Fruit fly (Drosophila melanogaster): Measurements from ENCODE around the gene BigH1.
A peak's percentile ranks its signal among the peaks of the same experiment; 100 is the strongest.

BigH1 gene

DNA sequence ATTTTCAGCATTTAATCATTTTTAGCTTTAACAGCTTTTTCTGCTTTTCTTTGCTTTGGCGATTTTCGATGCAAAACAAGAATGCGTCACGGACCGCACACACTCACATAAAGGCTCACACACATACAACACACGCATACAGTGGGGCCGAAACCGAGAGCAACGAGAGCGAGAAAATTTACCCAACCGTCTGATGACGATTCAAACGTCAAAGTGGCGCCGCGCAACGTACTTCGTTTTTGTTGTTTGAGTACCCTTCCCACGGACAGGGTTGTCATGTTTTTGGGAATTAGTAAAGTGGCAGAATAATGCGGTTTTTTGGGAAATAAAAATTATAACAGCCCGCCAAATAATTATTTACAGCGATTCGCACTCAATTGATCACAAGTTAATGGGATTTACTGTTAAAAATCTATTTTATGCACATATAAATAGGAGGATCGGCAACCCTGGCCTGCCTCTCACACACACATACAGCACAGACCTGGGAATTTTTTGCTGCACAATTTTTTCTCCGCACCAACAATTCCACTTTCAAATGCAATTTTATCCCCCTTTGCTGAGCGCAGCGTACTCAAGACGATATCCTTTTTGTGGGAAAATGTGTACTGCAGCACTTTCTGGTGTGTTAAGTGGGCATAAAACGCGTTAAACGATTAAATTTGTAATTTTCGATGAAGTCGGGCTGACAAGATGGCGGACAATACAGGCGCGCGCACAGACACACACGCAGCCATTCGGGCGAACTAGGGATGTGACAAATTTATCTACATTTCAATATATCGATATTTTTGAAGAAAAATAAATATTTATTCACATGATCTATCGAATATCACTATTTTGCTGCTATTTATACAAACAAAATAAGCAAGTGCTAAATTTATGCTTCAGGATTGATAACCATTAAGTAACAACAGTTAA, 8.0 kb upstream of the BigH1 start (continued):
- TF ChIP-seq CG8290 (GFP tag; optimal IDR thresholded peaks at IDR 0.05) (peak; percentile 87), CG8290 (tag; optimal IDR thresholded peaks at IDR 0.05) (peak; percentile 74 to 97), dysf (GFP tag; IDR thresholded peaks at IDR 0.05) (peak; percentile 95), CG14710 (tag; optimal IDR thresholded peaks at IDR 0.05) (peak; percentile 92), CG4424 (GFP tag; optimal IDR thresholded peaks at IDR 0.05) (peak; percentile 91)

DNA sequence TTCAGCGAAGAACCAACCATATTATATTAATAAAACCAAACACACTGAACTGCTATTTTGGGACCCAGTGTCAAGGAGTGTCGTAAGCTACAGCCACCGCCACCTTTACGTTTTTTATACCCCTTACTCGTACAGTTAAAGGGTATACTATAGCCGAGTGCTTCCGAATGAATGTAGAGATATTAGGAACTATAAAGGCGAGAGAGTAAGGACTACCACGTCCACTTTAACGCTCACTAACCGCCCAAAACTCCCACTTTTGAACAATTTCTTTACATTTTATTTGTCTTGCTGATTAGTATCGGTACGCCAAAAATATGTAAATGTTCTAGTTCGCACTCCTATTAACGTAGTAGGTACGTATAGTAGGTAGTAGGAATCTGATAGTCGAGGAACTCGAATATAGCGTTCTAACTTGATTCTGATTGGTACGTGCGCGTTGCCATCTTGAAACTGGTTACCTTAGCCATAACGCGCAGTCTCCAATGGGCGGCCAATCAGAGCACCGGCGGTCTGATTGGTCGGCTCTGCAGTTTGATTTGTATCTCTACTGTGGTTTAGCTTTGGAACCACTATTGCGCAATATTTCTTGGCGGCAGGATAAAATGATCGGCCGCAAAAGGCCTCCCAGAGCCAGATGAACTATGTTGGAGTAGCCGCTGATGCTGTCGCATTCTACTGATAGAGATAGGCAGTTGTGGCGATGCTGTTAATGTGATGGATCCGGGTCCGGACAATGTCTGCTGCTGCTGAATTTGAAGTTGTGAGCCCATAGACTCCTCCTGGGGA, 7.1 kb upstream of the BigH1 start:
- TF ChIP-seq CG3995 (GFP tag; optimal IDR thresholded peaks at IDR 0.05) (peak; percentile 89), CG8924 (tag; optimal IDR thresholded peaks at IDR 0.05) (no peak), Nf-YC (tag; optimal IDR thresholded peaks at IDR 0.05) (peak; percentile 100), Elba2 (GFP tag; optimal IDR thresholded peaks at IDR 0.05) (peak; percentile 98), HLH4C (GFP tag; IDR thresholded peaks at IDR 0.05; ENCODE audit: partially characterized antibody) (0 out of 3 replicates have a peak, but pooled peaks have one; percentile 30), chinmo (GFP tag; IDR thresholded peaks at IDR 0.05; ENCODE audit: partially characterized antibody) (peak; percentile 69; the same call in 2 of the 4 replicates), Pdp1 (GFP tag; optimal IDR thresholded peaks at IDR 0.05) (peak in 1 of 2 experiments; percentile 70), CG7786 (GFP tag; optimal IDR thresholded peaks at IDR 0.05) (peak; percentile 39), grn (GFP tag; optimal IDR thresholded peaks at IDR 0.05) (peak; percentile 55), CG13894 (tag; optimal IDR thresholded peaks at IDR 0.05) (no peak), Hmr (GFP tag; optimal IDR thresholded peaks at IDR 0.05) (peak; percentile 2), luna (GFP tag; optimal IDR thresholded peaks at IDR 0.05) (no peak), CG14860 (GFP tag; IDR thresholded peaks at IDR 0.05; ENCODE audit: partially characterized antibody) (peak; percentile 43; the same call in 1 of the 3 replicates), CG14050 (GFP tag; IDR thresholded peaks at IDR 0.05) (no peak), Atf-2 (GFP tag; optimal IDR thresholded peaks at IDR 0.05) (no peak), CG7839 (tag; optimal IDR thresholded peaks at IDR 0.05) (peak; percentile 24), D (optimal IDR thresholded peaks at IDR 0.05) (peak; percentile 70), D (GFP tag; optimal IDR thresholded peaks at IDR 0.05) (no peak), tna (GFP tag; IDR thresholded peaks at IDR 0.05; ENCODE audit: partially characterized antibody) (0 out of 2 replicates have a peak, but pooled peaks have one; percentile 22), Nf-YA (GFP tag; IDR thresholded peaks at IDR 0.05) (peak; percentile 66), CG12659 (GFP tag; optimal IDR thresholded peaks at IDR 0.05) (no peak), D19B (GFP tag; optimal IDR thresholded peaks at IDR 0.05) (peak; percentile 90), zen (tag; optimal IDR thresholded peaks at IDR 0.05) (peak; percentile 9), Med (GFP tag) (peak; percentile 85), CG10147 (GFP tag; optimal IDR thresholded peaks at IDR 0.05) (peak; percentile 5), CG9437 (GFP tag; optimal IDR thresholded peaks at IDR 0.05) (peak; percentile 92), mld (GFP tag; IDR thresholded peaks at IDR 0.05; ENCODE audit: partially characterized antibody) (0 out of 3 replicates have a peak, but pooled peaks have one; percentile 18), cato (GFP tag; optimal IDR thresholded peaks at IDR 0.05; ENCODE audit: borderline replicate concordance) (no peak), NfI (GFP tag; optimal IDR thresholded peaks at IDR 0.05) (no peak), zfh2 (GFP tag; optimal IDR thresholded peaks at IDR 0.05) (peak; percentile 2), insv (GFP tag; optimal IDR thresholded peaks at IDR 0.05) (peak; percentile 97 to 100), Antp (GFP tag; optimal IDR thresholded peaks at IDR 0.05) (no peak), Scr (GFP tag; IDR thresholded peaks at IDR 0.05; ENCODE audit: partially characterized antibody) (peak; percentile 7; the same call in 1 of the 2 replicates), Nf-YB (GFP tag; optimal IDR thresholded peaks at IDR 0.05) (peak; percentile 99), Doc3 (GFP tag; IDR thresholded peaks at IDR 0.05; ENCODE audit: partially characterized antibody) (no peak), hb (GFP tag; IDR thresholded peaks at IDR 0.05; ENCODE audit: partially characterized antibody) (peak; percentile 56; the same call in 1 of the 3 replicates), CG2120 (GFP tag; optimal IDR thresholded peaks at IDR 0.05) (peak; percentile 0), CG14014 (GFP tag; IDR thresholded peaks at IDR 0.05) (0 out of 2 replicates have a peak, but pooled peaks have one; percentile 7)

Data from whole organism, embryonic.